Worm (Caenorhabditis elegans) whole organism, L4 larva: ENCODE results near the gene F20C5.7.

Experiments used
- arid-1 ChIP-seq: fragments of 200-800 bp; sonication (Bioruptor generic); conservative IDR thresholded peaks from 2 replicates; pipeline ENCODE4 v1.3.6; 2022; ENCODE audit warnings: missing genetic modification reagents, missing genetic modification characterization, missing compliant biosample characterization
- ceh-82 ChIP-seq: sonication (generic microtip); optimal IDR thresholded peaks from 2 replicates; lab custom pipeline; 2017; ENCODE audit warnings: missing biosample characterization, missing genetic modification characterization
- lin-13 ChIP-seq: fragments of 150-350 bp; optimal IDR thresholded peaks from 2 replicates; lab custom pipeline; 2014; ENCODE audit warnings: missing biosample characterization, missing genetic modification reagents, missing genetic modification characterization
- lsy-2 ChIP-seq, 2 experiments: fragments of 150-350 bp in 1 of 2; sonication (generic microtip) in 1 of 2; optimal IDR thresholded peaks; 2 replicates each; lab custom pipeline; 2014 to 2017; ENCODE audit warnings: missing biosample characterization in 2 of 2, missing genetic modification characterization in 2 of 2
- nhr-25 ChIP-seq: sonication (generic microtip); optimal IDR thresholded peaks from 2 replicates; lab custom pipeline; 2017; ENCODE audit warnings: missing genetic modification characterization, mild to moderate bottlenecking, missing compliant biosample characterization, antibody characterized with exemption, moderate library complexity, borderline replicate concordance; ENCODE audit not compliant: insufficient read depth
- nhr-76 ChIP-seq: fragments of 150-350 bp; optimal IDR thresholded peaks from 2 replicates; lab custom pipeline; 2014; ENCODE audit warnings: missing biosample characterization, missing genetic modification characterization
- nhr-77 ChIP-seq: fragments of 150-350 bp; optimal IDR thresholded peaks from 2 replicates; lab custom pipeline; 2014; ENCODE audit warnings: missing biosample characterization, missing genetic modification characterization
- pha-4 ChIP-seq, 2 experiments: fragments of 150-350 bp in 1 of 2; fragments of 200-800 bp in 1 of 2; sonication (Bioruptor generic) in 1 of 2; IDR thresholded peaks in 1 of 2; optimal IDR thresholded peaks in 1 of 2; 2 replicates each; pipeline versions ENCODE4 v1.3.6 to Lab custom; 2014 to 2022; ENCODE audit warnings: missing genetic modification characterization in 2 of 2, missing genetic modification reagents in 2 of 2, missing biosample characterization in 1 of 2, missing compliant biosample characterization in 1 of 2
- spr-1 ChIP-seq: sonication (generic microtip); optimal IDR thresholded peaks from 2 replicates; lab custom pipeline; 2016; ENCODE audit warnings: mild to moderate bottlenecking, missing genetic modification characterization, missing compliant biosample characterization
- unc-62 ChIP-seq, 3 experiments: fragments of 150-350 bp in 1 of 3; sonication (generic microtip); optimal IDR thresholded peaks in 2 of 3; peaks in 1 of 3; 1 replicate in 1 of 3; 2 replicates in 2 of 3; lab custom pipeline; 2014 to 2017; ENCODE audit warnings: missing biosample characterization in 3 of 3, missing genetic modification characterization in 3 of 3, missing genetic modification reagents in 3 of 3, missing genotype in 1 of 3
- ztf-11 ChIP-seq: fragments of 150-350 bp; optimal IDR thresholded peaks from 2 replicates; lab custom pipeline; 2014; ENCODE audit warnings: missing biosample characterization, missing genetic modification characterization

DNA sequence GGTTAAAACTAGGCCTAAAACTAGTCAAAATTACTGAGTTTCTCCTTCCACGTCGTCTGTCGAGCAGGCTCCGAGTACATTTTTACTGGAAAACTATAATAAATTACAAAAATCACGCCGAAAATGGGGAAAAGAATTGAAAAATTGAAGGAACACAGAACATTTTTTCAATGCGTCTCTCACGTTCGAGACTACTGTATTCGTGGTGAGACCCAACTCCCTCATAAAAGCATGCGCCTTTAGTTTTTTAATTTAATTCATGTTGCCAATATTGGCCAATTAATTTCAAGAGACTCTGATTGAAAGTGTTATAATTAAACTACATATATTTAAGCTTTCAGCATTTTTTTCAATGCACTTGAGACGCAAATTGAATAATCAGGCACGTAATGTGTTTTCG lies 8.7 kb upstream of the F20C5.7 start:
- TF ChIP-seq arid-1 (GFP tag; lab: Robert Waterston, UW): no peak
- TF ChIP-seq lin-13: no peak
- no peak for TF ChIP-seq lsy-2 (tag; optimal IDR thresholded peaks at IDR 0.05; lab: Kevin White, UChicago)
- no peak for TF ChIP-seq nhr-25 (tag; lab: Kevin White, UChicago)
- no peak for TF ChIP-seq nhr-77
- TF ChIP-seq nhr-76 (tag; lab: Kevin White, UChicago): no peak
- TF ChIP-seq unc-62 (GFP tag; optimal IDR thresholded peaks at IDR 0.05 in 1 of 2; lab: Kevin White, UChicago): no peak
- no peak for TF ChIP-seq unc-62 (tag; optimal IDR thresholded peaks at IDR 0.05; lab: Kevin White, UChicago)
- TF ChIP-seq spr-1 (tag; lab: Kevin White, UChicago): no peak
- no peak for TF ChIP-seq pha-4 (GFP tag; IDR thresholded peaks at IDR 0.05; lab: Robert Waterston, UW)
- no peak for TF ChIP-seq pha-4 (tag; optimal IDR thresholded peaks at IDR 0.05; lab: Kevin White, UChicago)
- TF ChIP-seq ceh-82 (tag; lab: Kevin White, UChicago): no peak
- no peak for TF ChIP-seq ztf-11 (tag; lab: Kevin White, UChicago)
